Worm (Caenorhabditis elegans) whole organism, young adult: ENCODE data around the gene Y49E10.16.
A peak's percentile ranks its signal among the peaks of the same experiment; 100 is the strongest.

Experiments used
- madf-3 ChIP-seq: fragments of 200-800 bp; sonication (Bioruptor generic); IDR thresholded peaks from 2 replicates; pipeline ENCODE4 v1.3.6; 2022; ENCODE audit warnings: missing genetic modification reagents, missing genetic modification characterization, missing compliant biosample characterization
- nhr-120 ChIP-seq: fragments of 200-800 bp; sonication (Bioruptor generic); IDR thresholded peaks from 2 replicates; pipeline ENCODE4 v1.3.6; 2022; ENCODE audit warnings: missing genetic modification characterization, missing compliant biosample characterization

ce11 chrIII:12453315-12453714, 23.0 kb downstream of the Y49E10.16 start, which contains the start of gene ani-1:
- TF ChIP-seq nhr-120 (GFP tag; lab: Robert Waterston, UW): no peak
- peak; percentile 89 for TF ChIP-seq madf-3 (GFP tag; lab: Robert Waterston, UW)
